Fruit fly (Drosophila melanogaster): ENCODE data around the gene CG17404.
A peak's percentile ranks its signal among the peaks of the same experiment; 100 is the strongest.

Gene CG17404

dm6 chr3R:12244468-12245060 lies 19.7 kb upstream of the CG17404 start:
- TF ChIP-seq CG10348 (GFP tag; IDR thresholded peaks at IDR 0.05) (no peak), CG13204 (GFP tag; optimal IDR thresholded peaks at IDR 0.05) (peak; percentile 16), gl (tag; optimal IDR thresholded peaks at IDR 0.05) (no peak), fd96Ca (GFP tag; IDR thresholded peaks at IDR 0.05) (peak; percentile 52; the same call in 1 of the 3 replicates), CG4496 (GFP tag; IDR thresholded peaks at IDR 0.05) (peak; percentile 31; the same call in 1 of the 3 replicates)

- TF ChIP-seq Pif1B (GFP tag; optimal IDR thresholded peaks at IDR 0.05), result no peak
- no peak for TF ChIP-seq CG8159 (tag; optimal IDR thresholded peaks at IDR 0.05)
- TF ChIP-seq CG15710 (tag; optimal IDR thresholded peaks at IDR 0.05), result no peak
- TF ChIP-seq CG12605 (GFP tag; IDR thresholded peaks at IDR 0.05), result no peak
- no peak for TF ChIP-seq Snoo (tag; optimal IDR thresholded peaks at IDR 0.05)
- TF ChIP-seq CG9948 (tag; optimal IDR thresholded peaks at IDR 0.05), result no peak
- TF ChIP-seq Pif1A (GFP tag; optimal IDR thresholded peaks at IDR 0.05), result no peak
- no peak for TF ChIP-seq CG34367 (tag; optimal IDR thresholded peaks at IDR 0.05)
- TF ChIP-seq Ets98B (GFP tag; IDR thresholded peaks at IDR 0.05), result no peak
- no peak for TF ChIP-seq CG8301 (tag; optimal IDR thresholded peaks at IDR 0.05)
- TF ChIP-seq EcR (GFP tag; optimal IDR thresholded peaks at IDR 0.05), result no peak
- no peak for TF ChIP-seq rn (GFP tag; IDR thresholded peaks at IDR 0.05)
- TF ChIP-seq CG4496 (GFP tag; IDR thresholded peaks at IDR 0.05), result no peak
- no peak for TF ChIP-seq CG14655 (GFP tag; optimal IDR thresholded peaks at IDR 0.05)
- no peak for TF ChIP-seq CG13204 (GFP tag; optimal IDR thresholded peaks at IDR 0.05)
- TF ChIP-seq fd96Ca (GFP tag; IDR thresholded peaks at IDR 0.05), result no peak
- no peak for TF ChIP-seq CG17806 (tag; optimal IDR thresholded peaks at IDR 0.05)
These were observed 14.3 kb upstream of the CG17404 start, which contains the start of gene Cyp313a3 for dm6 chr3R:12239166-12239565. TSS of gene Cyp313a3 (minus strand) at chr3R:12239266.

- TF ChIP-seq CG13204 (GFP tag; optimal IDR thresholded peaks at IDR 0.05) (no peak), CG10348 (GFP tag; IDR thresholded peaks at IDR 0.05) (no peak), CG14655 (GFP tag; optimal IDR thresholded peaks at IDR 0.05) (no peak), CG8159 (tag; optimal IDR thresholded peaks at IDR 0.05) (no peak), CG17806 (tag; optimal IDR thresholded peaks at IDR 0.05) (no peak), D1 (tag; optimal IDR thresholded peaks at IDR 0.05) (no peak), Ets98B (GFP tag; IDR thresholded peaks at IDR 0.05) (no peak), CG32121 (GFP tag; IDR thresholded peaks at IDR 0.05) (no peak), CG15710 (tag; optimal IDR thresholded peaks at IDR 0.05) (no peak), fd96Ca (GFP tag; IDR thresholded peaks at IDR 0.05) (no peak)
These were observed 12.0 kb upstream of the CG17404 start, which contains the start of gene Cyp313a2 for dm6 chr3R:12236804-12237203. TSS of gene Cyp313a2 (minus strand) at chr3R:12236904.

- no peak for TF ChIP-seq CG8159 (tag; optimal IDR thresholded peaks at IDR 0.05)
- no peak for TF ChIP-seq Snoo (tag; optimal IDR thresholded peaks at IDR 0.05)
These were observed 9.8 kb upstream of the CG17404 start, which contains the start of gene Cyp313a5 for dm6 chr3R:12234584-12234983. TSS of gene Cyp313a5 (minus strand) at chr3R:12234684.

- TF ChIP-seq CG4496 (GFP tag; IDR thresholded peaks at IDR 0.05), result no peak
- TF ChIP-seq CG8159 (tag; optimal IDR thresholded peaks at IDR 0.05), result no peak
- TF ChIP-seq Pif1B (GFP tag; optimal IDR thresholded peaks at IDR 0.05), result no peak
- TF ChIP-seq Snoo (tag; optimal IDR thresholded peaks at IDR 0.05), result no peak
- no peak for TF ChIP-seq CG17806 (tag; optimal IDR thresholded peaks at IDR 0.05)
- TF ChIP-seq EcR (GFP tag; optimal IDR thresholded peaks at IDR 0.05), result no peak
- no peak for TF ChIP-seq CG9948 (tag; optimal IDR thresholded peaks at IDR 0.05)
- TF ChIP-seq CG8301 (tag; optimal IDR thresholded peaks at IDR 0.05), result no peak
- TF ChIP-seq CG13204 (GFP tag; optimal IDR thresholded peaks at IDR 0.05), result no peak
- TF ChIP-seq CG34367 (tag; optimal IDR thresholded peaks at IDR 0.05), result no peak
- no peak for TF ChIP-seq CG15710 (tag; optimal IDR thresholded peaks at IDR 0.05)
- no peak for TF ChIP-seq Ets98B (GFP tag; IDR thresholded peaks at IDR 0.05)
- TF ChIP-seq gl (tag; optimal IDR thresholded peaks at IDR 0.05), result no peak
These were observed 7.8 kb upstream of the CG17404 start, which contains the start of gene Pglym87 for dm6 chr3R:12232629-12233028. TSS of gene Pglym87 (minus strand) at chr3R:12232729.

dm6 chr3R:12229113-12229512 lies 4.3 kb upstream of the CG17404 start, which contains the start of gene CG3916:
TSS of gene CG3916 (plus strand) at chr3R:12229413.
- no peak for TF ChIP-seq Pif1A (GFP tag; optimal IDR thresholded peaks at IDR 0.05)
- no peak for TF ChIP-seq Ets98B (GFP tag; IDR thresholded peaks at IDR 0.05)

dm6 chr3R:12226239-12226638 lies 1.4 kb upstream of the CG17404 start, which contains the start of gene CG12256:
TSS of gene CG12256 (minus strand) at chr3R:12226339.
- TF ChIP-seq D1 (tag; optimal IDR thresholded peaks at IDR 0.05), result no peak
- no peak for TF ChIP-seq CG8301 (tag; optimal IDR thresholded peaks at IDR 0.05)
- no peak for TF ChIP-seq Snoo (tag; optimal IDR thresholded peaks at IDR 0.05)
